Fruit fly (Drosophila melanogaster): ENCODE measurements around the gene CG14143.
A peak's percentile ranks its signal among the peaks of the same experiment; 100 is the strongest.

The CG14143 gene

dm6 chr3L:11123088-11123487 is 11.7 kb upstream of the CG14143 start, which contains the start of the genes Ufd1 and NaPi-III (continued):
- no peak for TF ChIP-seq Ada2b (GFP tag; IDR thresholded peaks at IDR 0.05)
- peak; percentile 93 for TF ChIP-seq Opbp (GFP tag; IDR thresholded peaks at IDR 0.05; ENCODE audit: partially characterized antibody)
- TF ChIP-seq Poxn (GFP tag; IDR thresholded peaks at IDR 0.05): no peak
- no peak for TF ChIP-seq pfk (GFP tag; optimal IDR thresholded peaks at IDR 0.05)
- peak; percentile 39 for TF ChIP-seq da (GFP tag; optimal IDR thresholded peaks at IDR 0.05)
- TF ChIP-seq so (GFP tag; IDR thresholded peaks at IDR 0.05): 0 out of 3 replicates have a peak, but pooled peaks have one; percentile 52
- peak in 1 of 2 experiments; percentile 74 for TF ChIP-seq Pdp1 (GFP tag; optimal IDR thresholded peaks at IDR 0.05)
- no peak for TF ChIP-seq CG3065 (GFP tag; optimal IDR thresholded peaks at IDR 0.05)
- peak; percentile 29 for TF ChIP-seq pum (GFP tag; optimal IDR thresholded peaks at IDR 0.05)
- no peak for TF ChIP-seq tap (tag; optimal IDR thresholded peaks at IDR 0.05)
- TF ChIP-seq Optix (GFP tag; IDR thresholded peaks at IDR 0.05): no peak
- no peak for TF ChIP-seq Vsx1 (GFP tag; optimal IDR thresholded peaks at IDR 0.05)
- peak in 1 of 2 experiments; percentile 35 for TF ChIP-seq chif (GFP tag; optimal IDR thresholded peaks at IDR 0.05)
- no peak for TF ChIP-seq psq (GFP tag; optimal IDR thresholded peaks at IDR 0.05)
- peak; percentile 56 for TF ChIP-seq CG14441 (GFP tag; IDR thresholded peaks at IDR 0.05)
- TF ChIP-seq YL-1 (GFP tag; optimal IDR thresholded peaks at IDR 0.05): peak; percentile 79
- TF ChIP-seq TFAM (GFP tag; optimal IDR thresholded peaks at IDR 0.05): no peak
- no peak for TF ChIP-seq CG1233 (GFP tag; optimal IDR thresholded peaks at IDR 0.05)
- TF ChIP-seq CG17361 (GFP tag; IDR thresholded peaks at IDR 0.05): no peak
- peak; percentile 36 for TF ChIP-seq CG4282 (GFP tag; optimal IDR thresholded peaks at IDR 0.05)
- no peak for TF ChIP-seq CG8281 (tag; optimal IDR thresholded peaks at IDR 0.05)
- peak; percentile 63 for TF ChIP-seq sug (tag; optimal IDR thresholded peaks at IDR 0.05)
- TF ChIP-seq CG11504 (tag; optimal IDR thresholded peaks at IDR 0.05): peak; percentile 61
- no peak for TF ChIP-seq CG4707 (GFP tag; optimal IDR thresholded peaks at IDR 0.05)
- TF ChIP-seq NfI (GFP tag; optimal IDR thresholded peaks at IDR 0.05): peak; percentile 14
- TF ChIP-seq fd102C (GFP tag; optimal IDR thresholded peaks at IDR 0.05): no peak
- TF ChIP-seq CG34376 (GFP tag; optimal IDR thresholded peaks at IDR 0.05): no peak
- TF ChIP-seq CG2116 (GFP tag; optimal IDR thresholded peaks at IDR 0.05): peak; percentile 91
- TF ChIP-seq CG17359 (tag; optimal IDR thresholded peaks at IDR 0.05): peak; percentile 57
- peak; percentile 19 for TF ChIP-seq CG30020 (tag; optimal IDR thresholded peaks at IDR 0.05)
- no peak for TF ChIP-seq pros (GFP tag; optimal IDR thresholded peaks at IDR 0.05)
- no peak for TF ChIP-seq Usf (GFP tag; optimal IDR thresholded peaks at IDR 0.05)
- TF ChIP-seq CG12769 (tag; optimal IDR thresholded peaks at IDR 0.05): peak; percentile 67
- peak; percentile 82 for TF ChIP-seq CG4360 (GFP tag; IDR thresholded peaks at IDR 0.05)
- TF ChIP-seq Antp (GFP tag; optimal IDR thresholded peaks at IDR 0.05): peak; percentile 10
- peak; percentile 59 for TF ChIP-seq Dad (GFP tag; optimal IDR thresholded peaks at IDR 0.05)
- TF ChIP-seq ems (GFP tag; optimal IDR thresholded peaks at IDR 0.05): peak; percentile 23
- no peak for TF ChIP-seq Oaz (GFP tag; IDR thresholded peaks at IDR 0.05)
- no peak for TF ChIP-seq CG31365 (tag; optimal IDR thresholded peaks at IDR 0.05)
- TF ChIP-seq CG13894 (tag; optimal IDR thresholded peaks at IDR 0.05): peak; percentile 80
- peak; percentile 48; the same call in 1 of the 3 replicates for TF ChIP-seq ci (GFP tag; IDR thresholded peaks at IDR 0.05)
- TF ChIP-seq unc-4 (GFP tag; IDR thresholded peaks at IDR 0.05; ENCODE audit: partially characterized antibody): peak; percentile 92
- no peak for TF ChIP-seq CG2889 (GFP tag; IDR thresholded peaks at IDR 0.05)
- TF ChIP-seq ab (GFP tag; optimal IDR thresholded peaks at IDR 0.05): no peak
- TF ChIP-seq CG13287 (GFP tag; IDR thresholded peaks at IDR 0.05; ENCODE audit: partially characterized antibody): peak; percentile 94
- no peak for TF ChIP-seq ara (GFP tag; IDR thresholded peaks at IDR 0.05)
- no peak for TF ChIP-seq Hand (GFP tag; optimal IDR thresholded peaks at IDR 0.05)
- TF ChIP-seq lov (optimal IDR thresholded peaks at IDR 0.05): no peak
- peak; percentile 49; the same call in 1 of the 3 replicates for TF ChIP-seq lov (GFP tag; IDR thresholded peaks at IDR 0.05)
- peak; percentile 15 for TF ChIP-seq CG2678 (tag; optimal IDR thresholded peaks at IDR 0.05)
- TF ChIP-seq CG12942 (GFP tag; optimal IDR thresholded peaks at IDR 0.05): no peak

Data from whole organism, embryonic.